Worm (Caenorhabditis elegans) whole organism, L4/young adult: ENCODE data around the gene ugt-14.

Source experiments
- W03F9.2 ChIP-seq: fragments of 150-350 bp; optimal IDR thresholded peaks from 2 replicates; lab custom pipeline; 2014; ENCODE audit warnings: missing biosample characterization, missing genetic modification characterization
- dao-5 ChIP-seq: sonication (generic microtip); optimal IDR thresholded peaks from 2 replicates; lab custom pipeline; 2016; ENCODE audit warnings: missing genotype, missing genetic modification characterization, moderate library complexity, missing compliant biosample characterization
- him-1 ChIP-seq: sonication (generic microtip); optimal IDR thresholded peaks from 2 replicates; lab custom pipeline; 2016; ENCODE audit warnings: missing genotype, missing genetic modification reagents, missing genetic modification characterization, missing compliant biosample characterization

ce11 chrV:4903696-4904095 is 2.4 kb upstream of the ugt-14 start, which contains the start of gene ugt-8:
- TF ChIP-seq him-1 (tag; lab: Kevin White, UChicago) (no peak), W03F9.2 (tag; lab: Kevin White, UChicago) (no peak), dao-5 (tag; lab: Kevin White, UChicago) (no peak)
